Fruit fly (Drosophila melanogaster) whole organism, embryonic: ENCODE results near the gene dx.

ENCODE experiments used
- ATbp ChIP-seq: fragments of 200-800 bp; sonication (Bioruptor generic); optimal IDR thresholded peaks from 2 replicates; lab custom pipeline; 2017; ENCODE audit warnings: missing biosample characterization, mild to moderate bottlenecking, missing genetic modification characterization, missing genetic modification reagents
- BEAF-32 ChIP-seq: fragments of 200-800 bp; sonication (Bioruptor generic); optimal IDR thresholded peaks from 3 replicates; lab custom pipeline; 2017; ENCODE audit warnings: missing biosample characterization, missing genetic modification characterization, mild to moderate bottlenecking, moderate library complexity, missing genetic modification reagents
- Blimp-1 ChIP-seq: fragments of 200-800 bp; sonication (Bioruptor generic); optimal IDR thresholded peaks from 3 replicates; lab custom pipeline; 2018; ENCODE audit warnings: missing biosample characterization, missing genetic modification characterization, mild to moderate bottlenecking, moderate library complexity, missing genetic modification reagents
- CG10462 ChIP-seq: fragments of 200-800 bp; sonication (Bioruptor generic); optimal IDR thresholded peaks from 2 replicates; lab custom pipeline; 2016; ENCODE audit warnings: missing biosample characterization, missing genetic modification characterization
- CG10959 ChIP-seq: fragments of 200-800 bp; sonication (Bioruptor generic); IDR thresholded peaks from 2 replicates; pipeline ENCODE4 v1.3.6; 2022; ENCODE audit warnings: missing biosample characterization, missing genetic modification characterization
- CG12659 ChIP-seq: fragments of 200-800 bp; sonication (Bioruptor generic); optimal IDR thresholded peaks from 3 replicates; lab custom pipeline; 2017; ENCODE audit warnings: mild to moderate bottlenecking, missing biosample characterization, missing genetic modification reagents, missing genetic modification characterization
- CG12769 ChIP-seq: fragments of 200-800 bp; sonication (Bioruptor generic); optimal IDR thresholded peaks from 2 replicates; lab custom pipeline; 2019; ENCODE audit warnings: missing biosample characterization, mild to moderate bottlenecking, missing genetic modification characterization, moderate library complexity
- CG15514 ChIP-seq: fragments of 200-800 bp; sonication (Bioruptor generic); optimal IDR thresholded peaks from 3 replicates; lab custom pipeline; 2017; ENCODE audit warnings: missing biosample characterization, missing genetic modification characterization, mild to moderate bottlenecking, moderate library complexity, missing genetic modification reagents
- CG17328 ChIP-seq: fragments of 200-800 bp; sonication (Bioruptor generic); IDR thresholded peaks from 2 replicates; pipeline ENCODE4 v1.3.6; 2022; ENCODE audit warnings: missing biosample characterization, missing genetic modification characterization
- CG17359 ChIP-seq: fragments of 200-800 bp; sonication (Bioruptor generic); optimal IDR thresholded peaks from 3 replicates; lab custom pipeline; 2018; ENCODE audit warnings: missing biosample characterization, mild to moderate bottlenecking, missing genetic modification characterization, moderate library complexity
- CG18476 ChIP-seq: fragments of 200-800 bp; sonication (Bioruptor generic); optimal IDR thresholded peaks from 2 replicates; lab custom pipeline; 2016; ENCODE audit warnings: missing biosample characterization, mild to moderate bottlenecking, missing genetic modification characterization
- CG18619 ChIP-seq: fragments of 200-800 bp; sonication (Bioruptor generic); optimal IDR thresholded peaks from 3 replicates; lab custom pipeline; 2017; ENCODE audit warnings: missing biosample characterization, mild to moderate bottlenecking, missing genetic modification characterization
- CG2116 ChIP-seq: fragments of 200-800 bp; sonication (Bioruptor generic); optimal IDR thresholded peaks from 3 replicates; lab custom pipeline; 2018; ENCODE audit warnings: missing biosample characterization, mild to moderate bottlenecking, missing genetic modification characterization
- CG30020 ChIP-seq: fragments of 200-800 bp; optimal IDR thresholded peaks from 2 replicates; lab custom pipeline; 2019; ENCODE audit warnings: missing biosample characterization, mild to moderate bottlenecking, missing genetic modification characterization, moderate library complexity
- CG34376 ChIP-seq: fragments of 200-800 bp; sonication (Bioruptor generic); optimal IDR thresholded peaks from 2 replicates; lab custom pipeline; 2018; ENCODE audit warnings: missing biosample characterization, mild to moderate bottlenecking, missing genetic modification characterization
- CG7839 ChIP-seq: fragments of 200-800 bp; sonication (Bioruptor generic); optimal IDR thresholded peaks from 3 replicates; lab custom pipeline; 2018; ENCODE audit warnings: missing biosample characterization, mild to moderate bottlenecking, missing genetic modification characterization, moderate library complexity
- CG8388 ChIP-seq: fragments of 200-800 bp; sonication (Bioruptor generic); optimal IDR thresholded peaks from 2 replicates; lab custom pipeline; 2019; ENCODE audit warnings: missing biosample characterization, mild to moderate bottlenecking, missing genetic modification characterization, moderate library complexity
- Ets97D ChIP-seq: fragments of 200-800 bp; sonication (Bioruptor generic); optimal IDR thresholded peaks from 3 replicates; lab custom pipeline; 2016; ENCODE audit warnings: missing biosample characterization, missing genetic modification characterization
- H2.0 ChIP-seq: fragments of 200-800 bp; sonication (Bioruptor generic); IDR thresholded peaks from 2 replicates; pipeline ENCODE4 v1.3.6; 2022; ENCODE audit warnings: missing biosample characterization, missing genetic modification characterization
- HmgD ChIP-seq: fragments of 200-800 bp; sonication (Bioruptor generic); optimal IDR thresholded peaks from 3 replicates; lab custom pipeline; 2016; ENCODE audit warnings: missing biosample characterization, missing genetic modification characterization
- HmgZ ChIP-seq: fragments of 200-800 bp; sonication (Bioruptor generic); optimal IDR thresholded peaks from 2 replicates; lab custom pipeline; 2018; ENCODE audit warnings: missing biosample characterization, mild to moderate bottlenecking, missing genetic modification characterization
- Lpt ChIP-seq: fragments of >200 bp; optimal IDR thresholded peaks from 2 replicates; lab custom pipeline; 2018; ENCODE audit warnings: missing biosample characterization, missing genetic modification characterization
- NfI ChIP-seq: fragments of 200-800 bp; sonication (Bioruptor generic); optimal IDR thresholded peaks from 3 replicates; lab custom pipeline; 2018; ENCODE audit warnings: missing biosample characterization, mild to moderate bottlenecking, missing genetic modification characterization, moderate library complexity
- Opbp ChIP-seq: fragments of 200-800 bp; sonication (Bioruptor generic); IDR thresholded peaks from 3 replicates; pipeline ENCODE4 v1.3.6; 2022; ENCODE audit warnings: missing biosample characterization, missing genetic modification characterization; ENCODE audit not compliant: partially characterized antibody
- Optix ChIP-seq: fragments of 200-800 bp; sonication (Bioruptor generic); IDR thresholded peaks from 3 replicates; pipeline ENCODE4 v1.3.6; 2022; ENCODE audit warnings: missing biosample characterization, missing genetic modification characterization
- Poxn ChIP-seq: fragments of 200-800 bp; sonication (Bioruptor generic); IDR thresholded peaks from 2 replicates; pipeline ENCODE4 v1.3.6; 2022; ENCODE audit warnings: missing biosample characterization, missing genetic modification characterization
- Ptx1 ChIP-seq: fragments of 200-800 bp; sonication (Bioruptor generic); IDR thresholded peaks from 2 replicates; pipeline ENCODE4 v1.3.6; 2022; ENCODE audit warnings: missing biosample characterization, missing genetic modification characterization
- Tbp ChIP-seq: fragments of >200 bp; optimal IDR thresholded peaks from 2 replicates; lab custom pipeline; 2018; ENCODE audit warnings: missing biosample characterization, missing genetic modification characterization
- Trl ChIP-seq, 3 experiments: fragments of >200 bp in 2 of 3; fragments of 200-800 bp in 1 of 3; sonication (Bioruptor generic) in 1 of 3; optimal IDR thresholded peaks; 2 replicates in 1 of 3; 3 replicates in 2 of 3; lab custom pipeline; 2016 to 2017; ENCODE audit warnings: missing biosample characterization in 1 of 3, missing genetic modification characterization in 1 of 3
- Vsx1 ChIP-seq: fragments of 200-800 bp; sonication (Bioruptor generic); optimal IDR thresholded peaks from 2 replicates; lab custom pipeline; 2017; ENCODE audit warnings: missing biosample characterization, mild to moderate bottlenecking, missing genetic modification characterization, missing genetic modification reagents
- abd-A ChIP-seq: fragments of 200-800 bp; sonication (Bioruptor generic); optimal IDR thresholded peaks from 3 replicates; lab custom pipeline; 2019; ENCODE audit warnings: missing biosample characterization, mild to moderate bottlenecking, missing genetic modification characterization, moderate library complexity
- bbx ChIP-seq: fragments of 200-800 bp; sonication (Bioruptor generic); IDR thresholded peaks from 2 replicates; pipeline ENCODE4 v1.3.6; 2022; ENCODE audit warnings: missing biosample characterization, missing genetic modification characterization; ENCODE audit not compliant: partially characterized antibody
- dan ChIP-seq: fragments of 200-800 bp; sonication (Bioruptor generic); IDR thresholded peaks from 2 replicates; pipeline ENCODE4 v1.3.6; 2022; ENCODE audit warnings: missing biosample characterization, missing genetic modification characterization
- gem ChIP-seq: fragments of 200-800 bp; sonication (Bioruptor generic); optimal IDR thresholded peaks from 2 replicates; lab custom pipeline; 2019; ENCODE audit warnings: missing biosample characterization, mild to moderate bottlenecking, missing genetic modification characterization, moderate library complexity
- gro ChIP-seq: fragments of 200-800 bp; sonication (Bioruptor generic); optimal IDR thresholded peaks from 2 replicates; lab custom pipeline; 2016; ENCODE audit warnings: missing biosample characterization, missing genetic modification characterization
- hkb ChIP-seq, 2 experiments: fragments of 200-800 bp in 1 of 2; fragments of >200 bp in 1 of 2; sonication (Bioruptor generic) in 1 of 2; IDR thresholded peaks in 1 of 2; optimal IDR thresholded peaks in 1 of 2; 2 replicates each; pipeline versions ENCODE4 v1.3.6 to Lab custom; 2017 to 2022; ENCODE audit warnings: missing biosample characterization in 1 of 2, missing genetic modification characterization in 1 of 2
- klu ChIP-seq: fragments of 200-800 bp; sonication (Bioruptor generic); IDR thresholded peaks from 2 replicates; pipeline ENCODE4 v1.3.6; 2022; ENCODE audit warnings: missing biosample characterization, missing genetic modification characterization
- knrl ChIP-seq: fragments of 200-800 bp; sonication (Bioruptor generic); IDR thresholded peaks from 3 replicates; pipeline ENCODE4 v1.3.6; 2022; ENCODE audit warnings: missing biosample characterization, missing genetic modification characterization; ENCODE audit not compliant: partially characterized antibody
- luna ChIP-seq: fragments of 200-800 bp; sonication (Bioruptor generic); optimal IDR thresholded peaks from 2 replicates; lab custom pipeline; 2016; ENCODE audit warnings: missing biosample characterization, missing genetic modification characterization
- p53 ChIP-seq: fragments of 200-800 bp; sonication (Bioruptor generic); optimal IDR thresholded peaks from 2 replicates; lab custom pipeline; 2016; ENCODE audit warnings: missing biosample characterization, missing genetic modification characterization
- ro ChIP-seq: fragments of 200-800 bp; sonication (Bioruptor generic); IDR thresholded peaks from 2 replicates; pipeline ENCODE4 v1.3.6; 2022; ENCODE audit warnings: missing biosample characterization, missing genetic modification characterization
- sc ChIP-seq, 3 experiments: fragments of >200 bp in 2 of 3; fragments of 200-800 bp in 1 of 3; sonication (Bioruptor generic) in 1 of 3; optimal IDR thresholded peaks; 2 replicates in 2 of 3; 3 replicates in 1 of 3; lab custom pipeline; 2017; ENCODE audit warnings: mild to moderate bottlenecking in 1 of 3, missing biosample characterization in 1 of 3, missing genetic modification characterization in 1 of 3, missing genetic modification reagents in 1 of 3
- so ChIP-seq: fragments of 200-800 bp; sonication (Bioruptor generic); IDR thresholded peaks from 3 replicates; pipeline ENCODE4 v1.3.6; 2022; ENCODE audit warnings: missing biosample characterization, missing genetic modification characterization
- ssp ChIP-seq: fragments of 200-800 bp; sonication (Bioruptor generic); IDR thresholded peaks from 2 replicates; pipeline ENCODE4 v1.3.6; 2022; ENCODE audit warnings: missing biosample characterization, missing genetic modification characterization
- tll ChIP-seq, 2 experiments: fragments of 200-800 bp in 1 of 2; fragments of >200 bp in 1 of 2; sonication (Bioruptor generic) in 1 of 2; optimal IDR thresholded peaks; 2 replicates each; lab custom pipeline; 2017 to 2019; ENCODE audit warnings: missing biosample characterization in 2 of 2, missing genetic modification characterization in 2 of 2, mild to moderate bottlenecking in 1 of 2, moderate library complexity in 1 of 2
- trh ChIP-seq: fragments of 200-800 bp; sonication (Bioruptor generic); optimal IDR thresholded peaks from 2 replicates; lab custom pipeline; 2016; ENCODE audit warnings: missing biosample characterization, missing genetic modification characterization
- vnd ChIP-seq: fragments of 200-800 bp; sonication (Bioruptor generic); IDR thresholded peaks from 3 replicates; pipeline ENCODE4 v1.3.6; 2022; ENCODE audit warnings: missing biosample characterization, missing genetic modification characterization; ENCODE audit not compliant: partially characterized antibody
- z ChIP-seq: fragments of 200-800 bp; sonication (Bioruptor generic); IDR thresholded peaks from 3 replicates; pipeline ENCODE4 v1.3.6; 2022; ENCODE audit warnings: missing biosample characterization, missing genetic modification characterization

dx gene

DNA sequence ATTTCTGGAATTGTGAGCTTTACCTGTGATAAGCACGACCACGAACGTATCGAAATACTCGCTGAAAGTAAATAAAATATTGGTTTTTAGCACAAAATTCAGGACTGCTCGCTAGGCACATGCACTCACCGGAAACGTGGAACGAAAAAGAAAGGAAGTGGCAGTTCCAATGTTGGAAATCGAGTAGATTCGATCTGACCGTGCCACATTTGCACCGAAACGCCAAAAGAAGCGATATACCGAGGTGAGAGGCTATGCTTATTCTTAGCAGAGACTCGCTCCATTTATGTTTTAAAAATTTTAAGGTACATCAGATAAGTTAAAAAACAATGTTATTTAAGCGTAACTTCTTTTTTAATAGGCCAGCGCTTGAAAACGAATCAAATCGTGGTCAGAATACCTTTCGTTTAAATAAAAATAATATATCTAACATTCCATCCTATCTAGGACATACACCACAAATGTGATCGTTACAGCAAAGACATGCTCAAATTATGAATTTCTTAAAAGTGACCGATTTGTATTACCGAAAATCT, 630 bp upstream of the dx start, which contains the start of gene RpL7A (continued):
- TF ChIP-seq CG15514 (GFP tag; lab: Kevin White, UChicago) (peak; percentile 82), dan (no peak), CG2116 (GFP tag; lab: Kevin White, UChicago) (no peak), CG12769 (peak; percentile 19), CG12659 (GFP tag; lab: Kevin White, UChicago) (peak; percentile 74), luna (GFP tag; lab: Kevin White, UChicago) (no peak), CG7839 (peak; percentile 53), trh (GFP tag; lab: Kevin White, UChicago) (peak; percentile 3), sc (optimal IDR thresholded peaks at IDR 0.05; lab: Kevin White, UChicago) (no peak), sc (GFP tag; optimal IDR thresholded peaks at IDR 0.05; lab: Kevin White, UChicago) (peak; percentile 44), CG10462 (GFP tag; lab: Kevin White, UChicago) (no peak), Ptx1 (peak; percentile 23), Opbp (GFP tag; lab: Robert Waterston, UW) (no peak), Ets97D (GFP tag; lab: Kevin White, UChicago) (peak; percentile 98), knrl (GFP tag; lab: Robert Waterston, UW) (peak; percentile 35; the same call in 1 of the 3 replicates), NfI (GFP tag; lab: Kevin White, UChicago) (peak; percentile 81), CG34376 (GFP tag; lab: Kevin White, UChicago) (peak; percentile 87), CG10959 (GFP tag; lab: Robert Waterston, UW) (0 out of 2 replicates have a peak, but pooled peaks have one; percentile 43), BEAF-32 (peak; percentile 41), CG30020 (tag; lab: Kevin White, UChicago) (no peak), Optix (GFP tag; lab: Robert Waterston, UW) (peak; percentile 63; the same call in 2 of the 3 replicates), p53 (GFP tag; lab: Kevin White, UChicago) (peak; percentile 36), gem (tag; lab: Kevin White, UChicago) (no peak), CG17328 (GFP tag; lab: Robert Waterston, UW) (peak; percentile 78), ro (GFP tag; lab: Robert Waterston, UW) (no peak), ssp (GFP tag; lab: Robert Waterston, UW) (no peak), CG8388 (GFP tag; lab: Kevin White, UChicago) (peak; percentile 22), Trl (optimal IDR thresholded peaks at IDR 0.05; lab: Kevin White, UChicago) (no peak), Trl (GFP tag; optimal IDR thresholded peaks at IDR 0.05; lab: Kevin White, UChicago) (peak; percentile 69), so (GFP tag; lab: Robert Waterston, UW) (peak; percentile 58; the same call in 1 of the 3 replicates), CG18476 (GFP tag; lab: Kevin White, UChicago) (peak; percentile 27), tll (GFP tag; optimal IDR thresholded peaks at IDR 0.05; lab: Kevin White, UChicago) (no peak), CG17359 (peak; percentile 58), abd-A (tag; lab: Kevin White, UChicago) (no peak), z (GFP tag; lab: Robert Waterston, UW) (no peak), bbx (0 out of 2 replicates have a peak, but pooled peaks have one; percentile 19), CG18619 (GFP tag; lab: Kevin White, UChicago) (peak; percentile 77), Lpt (GFP tag; lab: Kevin White, UChicago) (no peak), HmgZ (tag; lab: Kevin White, UChicago) (peak; percentile 3), klu (GFP tag; lab: Robert Waterston, UW) (no peak), Vsx1 (GFP tag; lab: Kevin White, UChicago) (peak; percentile 60), Blimp-1 (no peak), HmgD (GFP tag; lab: Kevin White, UChicago) (peak; percentile 19), H2.0 (GFP tag; lab: Robert Waterston, UW) (peak; percentile 61), gro (no peak), vnd (GFP tag; lab: Robert Waterston, UW) (no peak), hkb (optimal IDR thresholded peaks at IDR 0.05; lab: Kevin White, UChicago) (no peak), hkb (GFP tag; IDR thresholded peaks at IDR 0.05; lab: Robert Waterston, UW) (peak; percentile 54), Poxn (no peak), Tbp (GFP tag; lab: Kevin White, UChicago) (no peak), ATbp (GFP tag; lab: Kevin White, UChicago) (peak; percentile 67)
